Fruit fly (Drosophila melanogaster) whole organism, embryonic: ENCODE results near the gene Tcs6.
A peak's percentile ranks its signal among the peaks of the same experiment; 100 is the strongest.

Experiments
- Adf1 ChIP-seq: fragments of 200-800 bp; sonication (Bioruptor generic); IDR thresholded peaks from 2 replicates; pipeline ENCODE4 v1.3.6; 2022; ENCODE audit warnings: missing biosample characterization, missing genetic modification characterization
- Atf6 ChIP-seq: fragments of 200-800 bp; sonication (Bioruptor generic); IDR thresholded peaks from 2 replicates; pipeline ENCODE4 v1.3.6; 2022; ENCODE audit warnings: missing biosample characterization, missing genetic modification characterization
- CG10431 ChIP-seq: fragments of 200-800 bp; sonication (Bioruptor generic); optimal IDR thresholded peaks from 3 replicates; lab custom pipeline; 2018; ENCODE audit warnings: missing biosample characterization, mild to moderate bottlenecking, missing genetic modification characterization
- CG10462 ChIP-seq: fragments of 200-800 bp; sonication (Bioruptor generic); optimal IDR thresholded peaks from 2 replicates; lab custom pipeline; 2016; ENCODE audit warnings: missing biosample characterization, missing genetic modification characterization
- CG11504 ChIP-seq: fragments of 200-800 bp; sonication (Bioruptor generic); optimal IDR thresholded peaks from 3 replicates; lab custom pipeline; 2019; ENCODE audit warnings: missing biosample characterization, mild to moderate bottlenecking, missing genetic modification characterization, moderate library complexity
- CG11695 ChIP-seq: fragments of 200-800 bp; sonication (Bioruptor generic); IDR thresholded peaks from 3 replicates; pipeline ENCODE4 v1.3.6; 2022; ENCODE audit warnings: missing biosample characterization, missing genetic modification characterization
- CG11696 ChIP-seq: fragments of 200-800 bp; sonication (Bioruptor generic); IDR thresholded peaks from 2 replicates; pipeline ENCODE4 v1.3.6; 2022; ENCODE audit warnings: missing biosample characterization, missing genetic modification characterization
- CG11723 ChIP-seq: fragments of 200-800 bp; sonication (Bioruptor generic); optimal IDR thresholded peaks from 2 replicates; lab custom pipeline; 2017; ENCODE audit warnings: missing biosample characterization, mild to moderate bottlenecking, missing genetic modification characterization
- CG14050 ChIP-seq: fragments of 200-800 bp; sonication (Bioruptor generic); IDR thresholded peaks from 3 replicates; pipeline ENCODE4 v1.3.6; 2022; ENCODE audit warnings: missing biosample characterization, missing genetic modification characterization
- CG1529 ChIP-seq: fragments of 200-800 bp; sonication (Bioruptor generic); optimal IDR thresholded peaks from 3 replicates; lab custom pipeline; 2018; ENCODE audit warnings: missing biosample characterization, missing genetic modification characterization
- CG15479 ChIP-seq: fragments of 200-800 bp; sonication (Bioruptor generic); optimal IDR thresholded peaks from 3 replicates; lab custom pipeline; 2019; ENCODE audit warnings: missing biosample characterization, mild to moderate bottlenecking, missing genetic modification characterization, moderate library complexity
- CG17385 ChIP-seq: fragments of 200-800 bp; sonication (Bioruptor generic); optimal IDR thresholded peaks from 3 replicates; lab custom pipeline; 2018; ENCODE audit warnings: missing biosample characterization, mild to moderate bottlenecking, missing genetic modification characterization
- CG17802 ChIP-seq: fragments of 200-800 bp; sonication (Bioruptor generic); optimal IDR thresholded peaks from 2 replicates; lab custom pipeline; 2018; ENCODE audit warnings: missing biosample characterization, mild to moderate bottlenecking, missing genetic modification characterization, moderate library complexity
- CG3065 ChIP-seq: fragments of 200-800 bp; sonication (Bioruptor generic); optimal IDR thresholded peaks from 2 replicates; lab custom pipeline; 2016; ENCODE audit warnings: missing biosample characterization, missing genetic modification characterization
- CG31224 ChIP-seq: fragments of 200-800 bp; sonication (Bioruptor generic); IDR thresholded peaks from 2 replicates; pipeline ENCODE4 v1.3.6; 2022; ENCODE audit warnings: missing biosample characterization, missing genetic modification characterization
- CG34224 ChIP-seq: fragments of 200-800 bp; sonication (Bioruptor generic); IDR thresholded peaks from 3 replicates; pipeline ENCODE4 v1.3.6; 2022; ENCODE audit warnings: missing biosample characterization, missing genetic modification characterization; ENCODE audit not compliant: partially characterized antibody
- CG34376 ChIP-seq: fragments of 200-800 bp; sonication (Bioruptor generic); optimal IDR thresholded peaks from 2 replicates; lab custom pipeline; 2018; ENCODE audit warnings: missing biosample characterization, mild to moderate bottlenecking, missing genetic modification characterization
- CG4282 ChIP-seq: fragments of 200-800 bp; sonication (Bioruptor generic); optimal IDR thresholded peaks from 2 replicates; lab custom pipeline; 2016; ENCODE audit warnings: missing biosample characterization, missing genetic modification characterization
- CG4404 ChIP-seq: fragments of 200-800 bp; sonication (Bioruptor generic); IDR thresholded peaks from 2 replicates; pipeline ENCODE4 v1.3.6; 2022; ENCODE audit warnings: missing biosample characterization, missing genetic modification characterization
- CG5245 ChIP-seq: fragments of 200-800 bp; sonication (Bioruptor generic); optimal IDR thresholded peaks from 3 replicates; lab custom pipeline; 2016; ENCODE audit warnings: missing biosample characterization, missing genetic modification characterization
- CG7372 ChIP-seq: fragments of 200-800 bp; sonication (Bioruptor generic); IDR thresholded peaks from 2 replicates; pipeline ENCODE4 v1.3.6; 2022; ENCODE audit warnings: missing biosample characterization, missing genetic modification characterization
- CG7987 ChIP-seq: fragments of 200-800 bp; sonication (Bioruptor generic); optimal IDR thresholded peaks from 2 replicates; lab custom pipeline; 2018; ENCODE audit warnings: missing biosample characterization, mild to moderate bottlenecking, missing genetic modification characterization, moderate library complexity
- CG8765 ChIP-seq: fragments of 200-800 bp; sonication (Bioruptor generic); IDR thresholded peaks from 2 replicates; pipeline ENCODE4 v1.3.6; 2022; ENCODE audit warnings: missing biosample characterization, missing genetic modification characterization
- CG8924 ChIP-seq: fragments of 200-800 bp; optimal IDR thresholded peaks from 3 replicates; lab custom pipeline; 2019; ENCODE audit warnings: missing biosample characterization, mild to moderate bottlenecking, missing genetic modification characterization, moderate library complexity
- CoRest ChIP-seq: fragments of 200-800 bp; sonication (Bioruptor generic); optimal IDR thresholded peaks from 3 replicates; lab custom pipeline; 2018; ENCODE audit warnings: missing biosample characterization, mild to moderate bottlenecking, missing genetic modification characterization, moderate library complexity
- Dfd ChIP-seq, 2 experiments: fragments of >200 bp; optimal IDR thresholded peaks; 2 replicates each; lab custom pipeline; 2017; ENCODE audit warnings: missing biosample characterization in 2 of 2, missing genetic modification characterization in 2 of 2
- Dref ChIP-seq: fragments of 200-800 bp; sonication (Bioruptor generic); IDR thresholded peaks from 2 replicates; pipeline ENCODE4 v1.3.6; 2022; ENCODE audit warnings: missing biosample characterization, missing genetic modification characterization
- Eip74EF ChIP-seq, 2 experiments: fragments of 200-800 bp in 1 of 2; fragments of >200 bp in 1 of 2; sonication (Bioruptor generic) in 1 of 2; optimal IDR thresholded peaks; 2 replicates each; lab custom pipeline; 2017 to 2019; ENCODE audit warnings: missing biosample characterization in 2 of 2, missing genetic modification characterization in 2 of 2, mild to moderate bottlenecking in 1 of 2, moderate library complexity in 1 of 2
- HLH4C ChIP-seq: fragments of 200-800 bp; sonication (Bioruptor generic); IDR thresholded peaks from 3 replicates; pipeline ENCODE4 v1.3.6; 2022; ENCODE audit warnings: missing biosample characterization, missing genetic modification characterization; ENCODE audit not compliant: partially characterized antibody
- MESR4 ChIP-seq: fragments of 200-800 bp; sonication (Bioruptor generic); optimal IDR thresholded peaks from 2 replicates; lab custom pipeline; 2018; ENCODE audit warnings: missing biosample characterization, mild to moderate bottlenecking, missing genetic modification characterization, moderate library complexity
- Oaz ChIP-seq: fragments of 200-800 bp; sonication (Bioruptor generic); IDR thresholded peaks from 2 replicates; pipeline ENCODE4 v1.3.6; 2022; ENCODE audit warnings: missing biosample characterization, missing genetic modification characterization
- Sry-δ ChIP-seq: fragments of 200-800 bp; sonication (Bioruptor generic); optimal IDR thresholded peaks from 2 replicates; lab custom pipeline; 2016; ENCODE audit warnings: missing biosample characterization, missing genetic modification characterization
- Vsx1 ChIP-seq: fragments of 200-800 bp; sonication (Bioruptor generic); optimal IDR thresholded peaks from 2 replicates; lab custom pipeline; 2017; ENCODE audit warnings: missing biosample characterization, mild to moderate bottlenecking, missing genetic modification characterization, missing genetic modification reagents
- Xbp1 ChIP-seq: fragments of 200-800 bp; sonication (Bioruptor generic); optimal IDR thresholded peaks from 3 replicates; lab custom pipeline; 2016; ENCODE audit warnings: missing biosample characterization, mild to moderate bottlenecking, missing genetic modification characterization
- danr ChIP-seq: fragments of 200-800 bp; sonication (Bioruptor generic); IDR thresholded peaks from 2 replicates; pipeline ENCODE4 v1.3.6; 2022; ENCODE audit warnings: missing biosample characterization, missing genetic modification characterization
- disco-r ChIP-seq: fragments of 200-800 bp; sonication (Bioruptor generic); optimal IDR thresholded peaks from 2 replicates; lab custom pipeline; 2016; ENCODE audit warnings: missing biosample characterization, missing genetic modification characterization
- esg ChIP-seq: fragments of 200-800 bp; sonication (Bioruptor generic); conservative IDR thresholded peaks from 2 replicates; pipeline ENCODE4 v1.3.6; 2022; ENCODE audit warnings: missing biosample characterization, missing genetic modification characterization
- eyg ChIP-seq: fragments of 200-800 bp; sonication (Bioruptor generic); optimal IDR thresholded peaks from 3 replicates; lab custom pipeline; 2016; ENCODE audit warnings: missing biosample characterization, missing genetic modification characterization
- fd3F ChIP-seq: fragments of 200-800 bp; sonication (Bioruptor generic); optimal IDR thresholded peaks from 2 replicates; lab custom pipeline; 2018; ENCODE audit warnings: missing biosample characterization, mild to moderate bottlenecking, missing genetic modification characterization, moderate library complexity
- gfzf ChIP-seq: fragments of 200-800 bp; sonication (Bioruptor generic); optimal IDR thresholded peaks from 2 replicates; lab custom pipeline; 2016; ENCODE audit warnings: missing biosample characterization, mild to moderate bottlenecking, missing genetic modification characterization, moderate library complexity
- insv ChIP-seq, 2 experiments: fragments of 200-800 bp; sonication (Bioruptor generic); optimal IDR thresholded peaks; 3 replicates each; lab custom pipeline; 2016 to 2018; ENCODE audit warnings: missing biosample characterization in 2 of 2, missing genetic modification characterization in 2 of 2
- lbe ChIP-seq: fragments of 200-800 bp; sonication (Bioruptor generic); optimal IDR thresholded peaks from 2 replicates; lab custom pipeline; 2016; ENCODE audit warnings: missing biosample characterization, mild to moderate bottlenecking, missing genetic modification characterization
- maf-S ChIP-seq: fragments of 200-800 bp; sonication (Bioruptor generic); optimal IDR thresholded peaks from 2 replicates; lab custom pipeline; 2016; ENCODE audit warnings: missing biosample characterization, missing genetic modification characterization
- peb ChIP-seq: fragments of 200-800 bp; sonication (Bioruptor generic); IDR thresholded peaks from 2 replicates; pipeline ENCODE4 v1.3.6; 2022; ENCODE audit warnings: missing biosample characterization, missing genetic modification characterization
- pfk ChIP-seq: fragments of 200-800 bp; sonication (Bioruptor generic); optimal IDR thresholded peaks from 2 replicates; lab custom pipeline; 2018; ENCODE audit warnings: missing biosample characterization, mild to moderate bottlenecking, missing genetic modification characterization, moderate library complexity
- repo ChIP-seq: fragments of 200-800 bp; sonication (Bioruptor generic); optimal IDR thresholded peaks from 2 replicates; lab custom pipeline; 2016; ENCODE audit warnings: missing biosample characterization, missing genetic modification characterization
- sob ChIP-seq: fragments of 200-800 bp; sonication (Bioruptor generic); IDR thresholded peaks from 2 replicates; pipeline ENCODE4 v1.3.6; 2022; ENCODE audit warnings: missing biosample characterization, missing genetic modification characterization
- sr ChIP-seq: fragments of 200-800 bp; sonication (Bioruptor generic); IDR thresholded peaks from 3 replicates; pipeline ENCODE4 v1.3.6; 2022; ENCODE audit warnings: missing biosample characterization, missing genetic modification characterization
- stc ChIP-seq: fragments of 200-800 bp; sonication (Bioruptor generic); IDR thresholded peaks from 2 replicates; pipeline ENCODE4 v1.3.6; 2022; ENCODE audit warnings: missing biosample characterization, missing genetic modification characterization
- twi ChIP-seq: fragments of 200-800 bp; optimal IDR thresholded peaks from 2 replicates; lab custom pipeline; 2019; ENCODE audit warnings: missing biosample characterization, mild to moderate bottlenecking, missing genetic modification characterization, moderate library complexity
- vvl ChIP-seq: fragments of 200-800 bp; sonication (Bioruptor generic); IDR thresholded peaks from 2 replicates; pipeline ENCODE4 v1.3.6; 2022; ENCODE audit warnings: missing biosample characterization, missing genetic modification characterization
- zen2 ChIP-seq: fragments of 200-800 bp; sonication (Bioruptor generic); IDR thresholded peaks from 3 replicates; pipeline ENCODE4 v1.3.6; 2022; ENCODE audit warnings: missing biosample characterization, missing genetic modification characterization; ENCODE audit not compliant: partially characterized antibody

Gene Tcs6

dm6 chr3R:26099238-26099637, 41.2 kb upstream of the Tcs6 start (continued):
- TF ChIP-seq CG10431 (GFP tag; lab: Kevin White, UChicago) (no peak), zen2 (no peak), Dref (GFP tag; lab: Robert Waterston, UW) (no peak), CG11695 (GFP tag; lab: Robert Waterston, UW) (no peak), CG5245 (GFP tag; lab: Kevin White, UChicago) (no peak), Atf6 (GFP tag; lab: Robert Waterston, UW) (no peak), CG11723 (GFP tag; lab: Kevin White, UChicago) (no peak), CG4404 (GFP tag; lab: Robert Waterston, UW) (no peak), Oaz (GFP tag; lab: Robert Waterston, UW) (no peak), CG4282 (GFP tag; lab: Kevin White, UChicago) (no peak), CoRest (tag; lab: Kevin White, UChicago) (no peak), danr (no peak), CG11504 (tag; lab: Kevin White, UChicago) (no peak), Vsx1 (GFP tag; lab: Kevin White, UChicago) (peak; percentile 79), gfzf (GFP tag; lab: Kevin White, UChicago) (no peak), CG3065 (no peak), disco-r (GFP tag; lab: Kevin White, UChicago) (peak; percentile 20), CG1529 (GFP tag; lab: Kevin White, UChicago) (peak; percentile 10), fd3F (GFP tag; lab: Kevin White, UChicago) (no peak), Sry-δ (GFP tag; lab: Kevin White, UChicago) (no peak), Eip74EF (GFP tag; optimal IDR thresholded peaks at IDR 0.05; lab: Kevin White, UChicago) (no peak), CG8924 (tag; lab: Kevin White, UChicago) (no peak), stc (0 out of 2 replicates have a peak, but pooled peaks have one; percentile 5), CG7372 (GFP tag; lab: Robert Waterston, UW) (0 out of 2 replicates have a peak, but pooled peaks have one; percentile 0), Xbp1 (no peak), eyg (no peak), Dfd (GFP tag; optimal IDR thresholded peaks at IDR 0.05; lab: Kevin White, UChicago) (no peak), CG11696 (GFP tag; lab: Robert Waterston, UW) (no peak), insv (GFP tag; optimal IDR thresholded peaks at IDR 0.05; lab: Kevin White, UChicago) (no peak), maf-S (no peak), Adf1 (GFP tag; lab: Robert Waterston, UW) (no peak), repo (no peak), lbe (no peak), pfk (GFP tag; lab: Kevin White, UChicago) (no peak), twi (tag; lab: Kevin White, UChicago) (no peak), vvl (no peak; the same call in 1 of the 2 replicates), HLH4C (GFP tag; lab: Robert Waterston, UW) (no peak), CG34224 (GFP tag; lab: Robert Waterston, UW) (no peak), CG15479 (GFP tag; lab: Kevin White, UChicago) (no peak), CG17802 (no peak), CG7987 (GFP tag; lab: Kevin White, UChicago) (no peak), CG31224 (GFP tag; lab: Robert Waterston, UW) (no peak), CG17385 (GFP tag; lab: Kevin White, UChicago) (no peak), CG10462 (GFP tag; lab: Kevin White, UChicago) (no peak), CG14050 (GFP tag; lab: Robert Waterston, UW) (no peak), CG8765 (GFP tag; lab: Robert Waterston, UW) (no peak), peb (GFP tag; lab: Robert Waterston, UW) (no peak), sob (GFP tag; lab: Robert Waterston, UW) (no peak), esg (GFP tag; lab: Robert Waterston, UW) (0 out of 2 replicates have a peak, but pooled peaks have one; percentile 4), MESR4 (GFP tag; lab: Kevin White, UChicago) (no peak), CG34376 (no peak), sr (GFP tag; lab: Robert Waterston, UW) (no peak)
